Fruit fly (Drosophila melanogaster): ENCODE data around the gene Rpt2.

DNA sequence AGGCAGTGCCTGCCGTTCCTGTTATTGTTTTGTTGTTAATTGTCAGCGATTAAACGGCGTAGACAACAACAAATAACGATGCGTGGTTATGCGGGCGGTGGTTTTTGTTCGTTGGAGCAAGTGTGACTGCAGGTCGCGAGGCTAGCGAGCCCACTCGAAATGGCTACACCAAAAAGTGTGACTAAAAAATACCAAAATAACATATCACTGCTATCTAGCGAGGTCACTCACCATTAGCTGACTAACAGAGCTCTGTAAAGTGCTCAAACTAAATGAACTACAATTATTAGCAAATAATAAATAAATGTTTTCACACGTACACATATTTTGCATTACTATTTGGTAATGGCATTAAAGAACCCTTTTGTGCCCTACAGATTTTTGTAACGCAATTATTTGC lies 41.4 kb downstream of the Rpt2 start, which contains the start of gene Pli:
- TF ChIP-seq net (GFP tag; optimal IDR thresholded peaks at IDR 0.05) = no peak
- TF ChIP-seq Ets21C (GFP tag; optimal IDR thresholded peaks at IDR 0.05) = no peak
- TF ChIP-seq OdsH (GFP tag; optimal IDR thresholded peaks at IDR 0.05) = no peak
- no peak for TF ChIP-seq Hr38 (GFP tag; optimal IDR thresholded peaks at IDR 0.05)
- no peak for TF ChIP-seq CG11294 (GFP tag; IDR thresholded peaks at IDR 0.05)
- no peak for TF ChIP-seq CG11762 (GFP tag; optimal IDR thresholded peaks at IDR 0.05; ENCODE audit: insufficient read depth)
- no peak for TF ChIP-seq eg (GFP tag; IDR thresholded peaks at IDR 0.05)
- TF ChIP-seq Ets96B (tag; optimal IDR thresholded peaks at IDR 0.05) = no peak
- TF ChIP-seq CG8119 (GFP tag; IDR thresholded peaks at IDR 0.05) = no peak
- TF ChIP-seq CG31627 (GFP tag; optimal IDR thresholded peaks at IDR 0.05) = no peak
- no peak for TF ChIP-seq CG8319 (GFP tag; optimal IDR thresholded peaks at IDR 0.05)
